Worm (Caenorhabditis elegans): Measurements from ENCODE around the gene ulp-1.

DNA sequence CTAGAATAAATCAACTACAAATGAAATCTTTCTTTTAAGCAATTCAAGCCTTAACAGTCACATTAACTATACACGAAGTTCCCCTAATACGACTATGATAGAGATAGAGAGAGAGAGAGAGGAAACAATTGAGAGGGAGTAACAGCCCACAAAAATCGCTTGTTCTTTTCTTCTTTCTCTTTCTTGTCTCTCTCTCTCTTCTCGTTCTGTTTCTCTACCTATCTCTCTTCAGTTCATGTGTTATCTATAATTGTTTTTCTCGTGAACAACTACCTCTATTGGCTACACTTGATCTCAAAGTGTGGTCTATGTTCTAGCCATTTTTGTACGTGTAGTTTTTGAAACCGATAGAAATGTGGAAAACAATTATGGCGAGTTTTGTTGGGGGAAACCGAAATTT is 33.0 kb upstream of the ulp-1 start:
- TF ChIP-seq dmd-4 (tag; optimal IDR thresholded peaks at IDR 0.05) (no peak), nhr-129 (tag; optimal IDR thresholded peaks at IDR 0.05) (peak; percentile 80), zag-1 (tag; optimal IDR thresholded peaks at IDR 0.05) (no peak), ztf-11 (tag; optimal IDR thresholded peaks at IDR 0.05) (no peak), unc-62 (GFP tag; optimal IDR thresholded peaks at IDR 0.05) (no peak), egl-27 (tag; optimal IDR thresholded peaks at IDR 0.05) (peak; percentile 51), alr-1 (tag; optimal IDR thresholded peaks at IDR 0.05) (no peak)

All from whole organism, L2 larva.